Fruit fly (Drosophila melanogaster) whole organism, embryonic: ENCODE measurements around the gene CG18265.
A peak's percentile ranks its signal among the peaks of the same experiment; 100 is the strongest.

Experiments used
- Asciz ChIP-seq: fragments of 200-800 bp; sonication (Bioruptor generic); optimal IDR thresholded peaks from 2 replicates; lab custom pipeline; 2017; ENCODE audit warnings: missing biosample characterization, mild to moderate bottlenecking, missing genetic modification characterization, missing genetic modification reagents
- Bteb2 ChIP-seq: fragments of 200-800 bp; sonication (Bioruptor generic); optimal IDR thresholded peaks from 2 replicates; lab custom pipeline; 2016; ENCODE audit warnings: missing biosample characterization, missing genetic modification characterization
- CG10147 ChIP-seq: fragments of 200-800 bp; sonication (Bioruptor generic); optimal IDR thresholded peaks from 2 replicates; lab custom pipeline; 2019; ENCODE audit warnings: missing biosample characterization, mild to moderate bottlenecking, missing genetic modification characterization, moderate library complexity
- CG10321 ChIP-seq: fragments of 200-800 bp; sonication (Bioruptor generic); IDR thresholded peaks from 2 replicates; pipeline ENCODE4 v1.3.6; 2022; ENCODE audit warnings: missing biosample characterization, missing genetic modification characterization
- CG11247 ChIP-seq: fragments of 200-800 bp; sonication (Bioruptor generic); IDR thresholded peaks from 2 replicates; pipeline ENCODE4 v1.3.6; 2022; ENCODE audit warnings: missing biosample characterization, missing genetic modification characterization
- CG11560 ChIP-seq: fragments of 200-800 bp; sonication (Bioruptor generic); IDR thresholded peaks from 3 replicates; pipeline ENCODE4 v1.3.6; 2022; ENCODE audit warnings: missing biosample characterization, missing genetic modification characterization
- CG14441 ChIP-seq: fragments of 200-800 bp; sonication (Bioruptor generic); IDR thresholded peaks from 2 replicates; pipeline ENCODE4 v1.3.6; 2022; ENCODE audit warnings: missing biosample characterization, missing genetic modification characterization
- CG16779 ChIP-seq: fragments of 200-800 bp; sonication (Bioruptor generic); IDR thresholded peaks from 2 replicates; pipeline ENCODE4 v1.3.6; 2022; ENCODE audit warnings: missing biosample characterization, missing genetic modification characterization
- CG2129 ChIP-seq: fragments of 200-800 bp; sonication (Bioruptor generic); IDR thresholded peaks from 2 replicates; pipeline ENCODE4 v1.3.6; 2022; ENCODE audit warnings: missing biosample characterization, missing genetic modification characterization; ENCODE audit not compliant: partially characterized antibody
- CG33213 ChIP-seq: fragments of 200-800 bp; sonication (Bioruptor generic); optimal IDR thresholded peaks from 3 replicates; lab custom pipeline; 2016; ENCODE audit warnings: missing biosample characterization, missing genetic modification characterization
- CG33557 ChIP-seq: fragments of 200-800 bp; sonication (Bioruptor generic); optimal IDR thresholded peaks from 2 replicates; lab custom pipeline; 2019; ENCODE audit warnings: missing biosample characterization, mild to moderate bottlenecking, missing genetic modification characterization, moderate library complexity
- CG34224 ChIP-seq: fragments of 200-800 bp; sonication (Bioruptor generic); IDR thresholded peaks from 3 replicates; pipeline ENCODE4 v1.3.6; 2022; ENCODE audit warnings: missing biosample characterization, missing genetic modification characterization; ENCODE audit not compliant: partially characterized antibody
- CG4820 ChIP-seq: fragments of 200-800 bp; sonication (Bioruptor generic); optimal IDR thresholded peaks from 3 replicates; lab custom pipeline; 2016; ENCODE audit warnings: missing biosample characterization, missing genetic modification characterization
- CG6683 ChIP-seq: fragments of 200-800 bp; sonication (Bioruptor generic); optimal IDR thresholded peaks from 2 replicates; lab custom pipeline; 2017; ENCODE audit warnings: missing biosample characterization, mild to moderate bottlenecking, missing genetic modification characterization, missing genetic modification reagents
- CG6765 ChIP-seq: fragments of 200-800 bp; sonication (Bioruptor generic); optimal IDR thresholded peaks from 3 replicates; lab custom pipeline; 2017; ENCODE audit warnings: missing biosample characterization, mild to moderate bottlenecking, missing genetic modification characterization
- CG7745 ChIP-seq: fragments of 200-800 bp; sonication (Bioruptor generic); optimal IDR thresholded peaks from 2 replicates; lab custom pipeline; 2018; ENCODE audit warnings: missing biosample characterization, mild to moderate bottlenecking, missing genetic modification characterization, moderate library complexity
- CG7987 ChIP-seq: fragments of 200-800 bp; sonication (Bioruptor generic); optimal IDR thresholded peaks from 2 replicates; lab custom pipeline; 2018; ENCODE audit warnings: missing biosample characterization, mild to moderate bottlenecking, missing genetic modification characterization, moderate library complexity
- CG8388 ChIP-seq: fragments of 200-800 bp; sonication (Bioruptor generic); optimal IDR thresholded peaks from 2 replicates; lab custom pipeline; 2019; ENCODE audit warnings: missing biosample characterization, mild to moderate bottlenecking, missing genetic modification characterization, moderate library complexity
- CoRest ChIP-seq: fragments of 200-800 bp; sonication (Bioruptor generic); optimal IDR thresholded peaks from 3 replicates; lab custom pipeline; 2018; ENCODE audit warnings: missing biosample characterization, mild to moderate bottlenecking, missing genetic modification characterization, moderate library complexity
- Doc3 ChIP-seq: fragments of 200-800 bp; sonication (Bioruptor generic); IDR thresholded peaks from 3 replicates; pipeline ENCODE4 v1.3.6; 2022; ENCODE audit warnings: missing biosample characterization, missing genetic modification characterization; ENCODE audit not compliant: partially characterized antibody
- Ets97D ChIP-seq: fragments of 200-800 bp; sonication (Bioruptor generic); optimal IDR thresholded peaks from 3 replicates; lab custom pipeline; 2016; ENCODE audit warnings: missing biosample characterization, missing genetic modification characterization
- Mrtf ChIP-seq: fragments of 200-800 bp; sonication (Bioruptor generic); IDR thresholded peaks from 3 replicates; pipeline ENCODE4 v1.3.6; 2022; ENCODE audit warnings: missing biosample characterization, missing genetic modification characterization
- NfI ChIP-seq: fragments of 200-800 bp; sonication (Bioruptor generic); optimal IDR thresholded peaks from 3 replicates; lab custom pipeline; 2018; ENCODE audit warnings: missing biosample characterization, mild to moderate bottlenecking, missing genetic modification characterization, moderate library complexity
- Ptx1 ChIP-seq: fragments of 200-800 bp; sonication (Bioruptor generic); IDR thresholded peaks from 2 replicates; pipeline ENCODE4 v1.3.6; 2022; ENCODE audit warnings: missing biosample characterization, missing genetic modification characterization
- Scr ChIP-seq: fragments of 200-800 bp; sonication (Bioruptor generic); IDR thresholded peaks from 2 replicates; pipeline ENCODE4 v1.3.6; 2022; ENCODE audit warnings: missing biosample characterization, missing genetic modification characterization; ENCODE audit not compliant: partially characterized antibody
- bab2 ChIP-seq: fragments of 200-800 bp; sonication (Bioruptor generic); optimal IDR thresholded peaks from 2 replicates; lab custom pipeline; 2016; ENCODE audit warnings: missing biosample characterization, missing genetic modification characterization
- btn ChIP-seq: fragments of 200-800 bp; sonication (Bioruptor generic); optimal IDR thresholded peaks from 2 replicates; lab custom pipeline; 2016; ENCODE audit warnings: missing biosample characterization, missing genetic modification characterization
- cwo ChIP-seq: fragments of 200-800 bp; sonication (Bioruptor generic); optimal IDR thresholded peaks from 3 replicates; lab custom pipeline; 2017; ENCODE audit warnings: missing biosample characterization, missing genetic modification characterization, mild to moderate bottlenecking, moderate library complexity, missing genetic modification reagents
- dmrt99B ChIP-seq: fragments of 200-800 bp; sonication (Bioruptor generic); optimal IDR thresholded peaks from 2 replicates; lab custom pipeline; 2018; ENCODE audit warnings: missing biosample characterization, mild to moderate bottlenecking, missing genetic modification characterization, moderate library complexity
- dpn ChIP-seq, 2 experiments: fragments of 200-800 bp; sonication (Bioruptor generic); optimal IDR thresholded peaks; 3 replicates each; lab custom pipeline; 2016; ENCODE audit warnings: missing biosample characterization in 2 of 2, missing genetic modification characterization in 2 of 2
- emc ChIP-seq: fragments of 200-800 bp; sonication (Bioruptor generic); optimal IDR thresholded peaks from 2 replicates; lab custom pipeline; 2016; ENCODE audit warnings: missing biosample characterization, missing genetic modification characterization
- eyg ChIP-seq: fragments of 200-800 bp; sonication (Bioruptor generic); optimal IDR thresholded peaks from 3 replicates; lab custom pipeline; 2016; ENCODE audit warnings: missing biosample characterization, missing genetic modification characterization
- fd102C ChIP-seq: fragments of 200-800 bp; sonication (Bioruptor generic); optimal IDR thresholded peaks from 2 replicates; lab custom pipeline; 2018; ENCODE audit warnings: missing biosample characterization, mild to moderate bottlenecking, missing genetic modification characterization, moderate library complexity
- gem ChIP-seq: fragments of 200-800 bp; sonication (Bioruptor generic); optimal IDR thresholded peaks from 2 replicates; lab custom pipeline; 2019; ENCODE audit warnings: missing biosample characterization, mild to moderate bottlenecking, missing genetic modification characterization, moderate library complexity
- hkb ChIP-seq, 2 experiments: fragments of 200-800 bp in 1 of 2; fragments of >200 bp in 1 of 2; sonication (Bioruptor generic) in 1 of 2; IDR thresholded peaks in 1 of 2; optimal IDR thresholded peaks in 1 of 2; 2 replicates each; pipeline versions ENCODE4 v1.3.6 to Lab custom; 2017 to 2022; ENCODE audit warnings: missing biosample characterization in 1 of 2, missing genetic modification characterization in 1 of 2
- jing ChIP-seq: fragments of 200-800 bp; sonication (Bioruptor generic); optimal IDR thresholded peaks from 2 replicates; lab custom pipeline; 2018; ENCODE audit warnings: missing biosample characterization, mild to moderate bottlenecking, missing genetic modification characterization
- kni ChIP-seq: fragments of 200-800 bp; sonication (Bioruptor generic); optimal IDR thresholded peaks from 3 replicates; lab custom pipeline; 2017; ENCODE audit warnings: mild to moderate bottlenecking, missing biosample characterization, missing genetic modification reagents, missing genetic modification characterization
- phol ChIP-seq: fragments of 200-800 bp; sonication (Bioruptor generic); optimal IDR thresholded peaks from 3 replicates; lab custom pipeline; 2018; ENCODE audit warnings: missing biosample characterization, mild to moderate bottlenecking, missing genetic modification characterization, moderate library complexity
- pita ChIP-seq: fragments of 200-800 bp; sonication (Bioruptor generic); optimal IDR thresholded peaks from 2 replicates; lab custom pipeline; 2017; ENCODE audit warnings: missing biosample characterization, mild to moderate bottlenecking, missing genetic modification characterization
- repo ChIP-seq: fragments of 200-800 bp; sonication (Bioruptor generic); optimal IDR thresholded peaks from 2 replicates; lab custom pipeline; 2016; ENCODE audit warnings: missing biosample characterization, missing genetic modification characterization
- row ChIP-seq: fragments of 200-800 bp; sonication (Bioruptor generic); IDR thresholded peaks from 3 replicates; pipeline ENCODE4 v1.3.6; 2022; ENCODE audit warnings: missing biosample characterization, missing genetic modification characterization
- slbo ChIP-seq: fragments of 200-800 bp; sonication (Bioruptor generic); IDR thresholded peaks from 2 replicates; pipeline ENCODE4 v1.3.6; 2022; ENCODE audit warnings: missing biosample characterization, missing genetic modification characterization
- sna ChIP-seq: fragments of 200-800 bp; sonication (Bioruptor generic); IDR thresholded peaks from 2 replicates; pipeline ENCODE4 v1.3.6; 2022; ENCODE audit warnings: missing biosample characterization, missing genetic modification characterization; ENCODE audit not compliant: partially characterized antibody
- ssp ChIP-seq: fragments of 200-800 bp; sonication (Bioruptor generic); IDR thresholded peaks from 2 replicates; pipeline ENCODE4 v1.3.6; 2022; ENCODE audit warnings: missing biosample characterization, missing genetic modification characterization
- tll ChIP-seq, 2 experiments: fragments of 200-800 bp in 1 of 2; fragments of >200 bp in 1 of 2; sonication (Bioruptor generic) in 1 of 2; optimal IDR thresholded peaks; 2 replicates each; lab custom pipeline; 2017 to 2019; ENCODE audit warnings: missing biosample characterization in 2 of 2, missing genetic modification characterization in 2 of 2, mild to moderate bottlenecking in 1 of 2, moderate library complexity in 1 of 2
- toy ChIP-seq: fragments of 200-800 bp; sonication (Bioruptor generic); IDR thresholded peaks from 2 replicates; pipeline ENCODE4 v1.3.6; 2022; ENCODE audit warnings: missing biosample characterization, missing genetic modification characterization
- ttk ChIP-seq: fragments of 200-800 bp; sonication (Bioruptor generic); IDR thresholded peaks from 2 replicates; pipeline ENCODE4 v2.1.2; 2022; ENCODE audit warnings: missing biosample characterization, missing genetic modification characterization
- zen ChIP-seq: fragments of 200-800 bp; sonication (Bioruptor generic); optimal IDR thresholded peaks from 3 replicates; lab custom pipeline; 2018; ENCODE audit warnings: missing biosample characterization, mild to moderate bottlenecking, missing genetic modification characterization, moderate library complexity
- zen2 ChIP-seq: fragments of 200-800 bp; sonication (Bioruptor generic); IDR thresholded peaks from 3 replicates; pipeline ENCODE4 v1.3.6; 2022; ENCODE audit warnings: missing biosample characterization, missing genetic modification characterization; ENCODE audit not compliant: partially characterized antibody

Gene CG18265

dm6 chr3L:17430957-17431585 is 8.1 kb upstream of the CG18265 start (continued):
- peak; percentile 8 for TF ChIP-seq CG33213 (GFP tag; lab: Kevin White, UChicago)
- peak in 1 of 2 experiments; percentile 21 for TF ChIP-seq dpn (GFP tag; optimal IDR thresholded peaks at IDR 0.05; lab: Kevin White, UChicago)
- TF ChIP-seq Bteb2 (GFP tag; lab: Kevin White, UChicago), result no peak
- no peak for TF ChIP-seq CG11560 (tag; lab: Robert Waterston, UW)
- TF ChIP-seq row, result peak; percentile 35; the same call in 1 of the 3 replicates
- TF ChIP-seq CG33557, result no peak
- peak; percentile 34 for TF ChIP-seq gem (tag; lab: Kevin White, UChicago)
- TF ChIP-seq toy, result no peak
- TF ChIP-seq CG6683 (GFP tag; lab: Kevin White, UChicago), result no peak
- TF ChIP-seq CG10321 (GFP tag; lab: Robert Waterston, UW), result no peak
- no peak for TF ChIP-seq Mrtf
- no peak for TF ChIP-seq Ets97D
- peak; percentile 79 for TF ChIP-seq cwo (GFP tag; lab: Kevin White, UChicago)
- no peak for TF ChIP-seq CG4820 (GFP tag; lab: Kevin White, UChicago)
- no peak for TF ChIP-seq CG16779 (GFP tag; lab: Robert Waterston, UW)
- TF ChIP-seq zen (tag; lab: Kevin White, UChicago), result no peak
- no peak for TF ChIP-seq CG11247 (GFP tag; lab: Robert Waterston, UW)
- TF ChIP-seq CG7987 (GFP tag; lab: Kevin White, UChicago), result no peak
- TF ChIP-seq CG10147 (GFP tag; lab: Kevin White, UChicago), result peak; percentile 22
- TF ChIP-seq jing, result no peak
- peak; percentile 51; the same call in 1 of the 2 replicates for TF ChIP-seq CG14441 (GFP tag; lab: Robert Waterston, UW)
- TF ChIP-seq NfI, result no peak
- TF ChIP-seq Scr, result no peak
- no peak for TF ChIP-seq Ptx1 (GFP tag; lab: Robert Waterston, UW)
- no peak for TF ChIP-seq fd102C (GFP tag; lab: Kevin White, UChicago)
- TF ChIP-seq kni (GFP tag; lab: Kevin White, UChicago), result no peak
- peak; percentile 5 for TF ChIP-seq phol (tag; lab: Kevin White, UChicago)
- peak; percentile 11 for TF ChIP-seq bab2 (GFP tag; lab: Kevin White, UChicago)
- no peak for TF ChIP-seq pita (GFP tag; lab: Kevin White, UChicago)
- TF ChIP-seq CG2129 (GFP tag; lab: Robert Waterston, UW), result no peak
- TF ChIP-seq emc (GFP tag; lab: Kevin White, UChicago), result no peak
- TF ChIP-seq ssp (GFP tag; lab: Robert Waterston, UW), result no peak
- TF ChIP-seq repo (GFP tag; lab: Kevin White, UChicago), result no peak
- no peak for TF ChIP-seq CG8388
- peak; percentile 30 for TF ChIP-seq Asciz (GFP tag; lab: Kevin White, UChicago)
- no peak for TF ChIP-seq Doc3 (GFP tag; lab: Robert Waterston, UW)
- TF ChIP-seq btn (GFP tag; lab: Kevin White, UChicago), result no peak
- no peak for TF ChIP-seq zen2
- peak; percentile 43 for TF ChIP-seq slbo (GFP tag; lab: Robert Waterston, UW)
- no peak for TF ChIP-seq CG6765
- TF ChIP-seq hkb (optimal IDR thresholded peaks at IDR 0.05; lab: Kevin White, UChicago), result no peak
- TF ChIP-seq hkb (GFP tag; IDR thresholded peaks at IDR 0.05; lab: Robert Waterston, UW), result no peak
- TF ChIP-seq CoRest (tag; lab: Kevin White, UChicago), result no peak
- peak; percentile 13 for TF ChIP-seq dmrt99B
- no peak for TF ChIP-seq CG7745
- TF ChIP-seq eyg, result no peak
- TF ChIP-seq sna (GFP tag; lab: Robert Waterston, UW), result no peak
- no peak for TF ChIP-seq tll (GFP tag; optimal IDR thresholded peaks at IDR 0.05; lab: Kevin White, UChicago)
- no peak for TF ChIP-seq ttk (GFP tag; lab: Robert Waterston, UW)
- no peak for TF ChIP-seq CG34224
